Worm (Caenorhabditis elegans) whole organism, L4 larva: ENCODE data around the gene C26B9.7.

Experiments
- D1046.2 ChIP-seq: fragments of 200-800 bp; sonication (Bioruptor generic); IDR thresholded peaks from 2 replicates; pipeline ENCODE4 v1.3.6; 2022; ENCODE audit warnings: missing genetic modification characterization, missing compliant biosample characterization
- F10B5.3 ChIP-seq: sonication (generic microtip); optimal IDR thresholded peaks from 2 replicates; lab custom pipeline; 2016; ENCODE audit warnings: mild to moderate bottlenecking, missing genetic modification characterization, missing compliant biosample characterization
- F37D6.2 ChIP-seq: sonication (generic microtip); optimal IDR thresholded peaks from 2 replicates; lab custom pipeline; 2016; ENCODE audit warnings: mild to moderate bottlenecking, missing genetic modification characterization, missing compliant biosample characterization
- T20F7.1 ChIP-seq: fragments of 200-800 bp; sonication (Bioruptor generic); optimal IDR thresholded peaks from 2 replicates; lab custom pipeline; 2018; ENCODE audit warnings: mild to moderate bottlenecking, missing genetic modification characterization, missing compliant biosample characterization
- ZK546.5 ChIP-seq, 2 experiments: sonication (generic microtip); optimal IDR thresholded peaks; 2 replicates each; lab custom pipeline; 2017; ENCODE audit warnings: missing biosample characterization in 2 of 2, missing genetic modification characterization in 2 of 2
- ceh-32 ChIP-seq: sonication (generic microtip); optimal IDR thresholded peaks from 2 replicates; lab custom pipeline; 2016; ENCODE audit warnings: mild to moderate bottlenecking, missing genetic modification characterization, missing compliant biosample characterization; ENCODE audit not compliant: poor library complexity
- ceh-62 ChIP-seq: sonication (generic microtip); optimal IDR thresholded peaks from 2 replicates; lab custom pipeline; 2017; ENCODE audit warnings: missing biosample characterization, missing genetic modification characterization
- ceh-82 ChIP-seq: sonication (generic microtip); optimal IDR thresholded peaks from 2 replicates; lab custom pipeline; 2017; ENCODE audit warnings: missing biosample characterization, missing genetic modification characterization
- cey-2 ChIP-seq: sonication (generic microtip); optimal IDR thresholded peaks from 3 replicates; lab custom pipeline; 2017; ENCODE audit warnings: missing genetic modification characterization, mild to moderate bottlenecking, missing compliant biosample characterization, antibody characterized with exemption, borderline replicate concordance; ENCODE audit not compliant: insufficient read depth
- daf-12 ChIP-seq: fragments of 150-350 bp; optimal IDR thresholded peaks from 2 replicates; lab custom pipeline; 2014; ENCODE audit warnings: missing biosample characterization, missing genetic modification reagents, missing genetic modification characterization
- daf-16 ChIP-seq, 3 experiments: sonication (generic microtip); optimal IDR thresholded peaks; 2 replicates each; lab custom pipeline; 2016 to 2017; ENCODE audit warnings: missing genetic modification characterization in 3 of 3, missing genetic modification reagents in 3 of 3, mild to moderate bottlenecking in 2 of 3, missing compliant biosample characterization in 2 of 3, missing biosample characterization in 1 of 3, moderate library complexity in 1 of 3
- dmd-6 ChIP-seq: fragments of 200-800 bp; sonication (Bioruptor generic); IDR thresholded peaks from 2 replicates; pipeline ENCODE4 v1.3.6; 2022; ENCODE audit warnings: missing genetic modification reagents, missing genetic modification characterization, missing compliant biosample characterization
- dpl-1 ChIP-seq: fragments of 150-350 bp; optimal IDR thresholded peaks from 2 replicates; lab custom pipeline; 2014; ENCODE audit warnings: missing biosample characterization, missing genetic modification reagents, missing genetic modification characterization
- dve-1 ChIP-seq: sonication (generic microtip); optimal IDR thresholded peaks from 2 replicates; lab custom pipeline; 2017; ENCODE audit warnings: antibody characterized with exemption, mild to moderate bottlenecking, missing genetic modification characterization, missing compliant biosample characterization; ENCODE audit not compliant: insufficient read depth
- egl-43 ChIP-seq: fragments of 200-800 bp; sonication (Bioruptor generic); IDR thresholded peaks from 2 replicates; pipeline ENCODE4 v1.3.6; 2022; ENCODE audit warnings: missing genetic modification reagents, missing genetic modification characterization, missing compliant biosample characterization
- hmg-1.1 ChIP-seq: fragments of 200-800 bp; sonication (Bioruptor generic); IDR thresholded peaks from 2 replicates; pipeline ENCODE4 v1.3.6; 2022; ENCODE audit warnings: missing genetic modification reagents, missing genetic modification characterization, missing compliant biosample characterization
- jun-1 ChIP-seq: fragments of 150-350 bp; optimal IDR thresholded peaks from 2 replicates; lab custom pipeline; 2014; ENCODE audit warnings: missing biosample characterization, missing genetic modification reagents, missing genetic modification characterization
- lim-7 ChIP-seq: fragments of 200-800 bp; sonication (Bioruptor generic); IDR thresholded peaks from 2 replicates; pipeline ENCODE4 v1.3.6; 2022; ENCODE audit warnings: missing genetic modification characterization, missing compliant biosample characterization
- lin-13 ChIP-seq: fragments of 150-350 bp; optimal IDR thresholded peaks from 2 replicates; lab custom pipeline; 2014; ENCODE audit warnings: missing biosample characterization, missing genetic modification reagents, missing genetic modification characterization
- lsy-2 ChIP-seq, 2 experiments: fragments of 150-350 bp in 1 of 2; sonication (generic microtip) in 1 of 2; optimal IDR thresholded peaks; 2 replicates each; lab custom pipeline; 2014 to 2017; ENCODE audit warnings: missing biosample characterization in 2 of 2, missing genetic modification characterization in 2 of 2
- madf-5 ChIP-seq, 2 experiments: fragments of 200-800 bp; sonication (Bioruptor generic); IDR thresholded peaks; 2 replicates each; pipeline ENCODE4 v1.3.6; 2022; ENCODE audit warnings: missing compliant biosample characterization in 2 of 2, missing genetic modification characterization in 2 of 2
- mdt-29 ChIP-seq: fragments of 200-800 bp; sonication (Bioruptor generic); IDR thresholded peaks from 2 replicates; pipeline ENCODE4 v1.3.6; 2022; ENCODE audit warnings: missing genetic modification reagents, missing genetic modification characterization, missing compliant biosample characterization
- mep-1 ChIP-seq: fragments of 150-350 bp; sonication (generic microtip); optimal IDR thresholded peaks from 3 replicates; lab custom pipeline; 2014; ENCODE audit warnings: missing biosample characterization, missing genetic modification characterization
- mxl-2 ChIP-seq: fragments of 200-800 bp; sonication (Bioruptor generic); conservative IDR thresholded peaks from 2 replicates; pipeline ENCODE4 v1.3.6; 2022; ENCODE audit warnings: missing genetic modification reagents, missing genetic modification characterization, missing compliant biosample characterization
- nhr-10 ChIP-seq: fragments of 150-350 bp; optimal IDR thresholded peaks from 2 replicates; lab custom pipeline; 2014; ENCODE audit warnings: missing biosample characterization, missing genetic modification characterization
- nhr-102 ChIP-seq: sonication (generic microtip); optimal IDR thresholded peaks from 2 replicates; lab custom pipeline; 2016; ENCODE audit warnings: mild to moderate bottlenecking, missing genetic modification characterization, moderate library complexity, missing compliant biosample characterization
- nhr-237 ChIP-seq: sonication (generic microtip); optimal IDR thresholded peaks from 2 replicates; lab custom pipeline; 2017; ENCODE audit warnings: missing biosample characterization, missing genetic modification characterization
- nhr-28 ChIP-seq: fragments of 150-350 bp; optimal IDR thresholded peaks from 2 replicates; lab custom pipeline; 2014; ENCODE audit warnings: missing biosample characterization, missing genetic modification characterization
- nhr-41 ChIP-seq: fragments of 200-800 bp; sonication (Bioruptor generic); IDR thresholded peaks from 2 replicates; pipeline ENCODE4 v1.3.6; 2022; ENCODE audit warnings: missing genetic modification reagents, missing genetic modification characterization, missing compliant biosample characterization
- nhr-42 ChIP-seq: fragments of 200-800 bp; sonication (Bioruptor generic); IDR thresholded peaks from 2 replicates; pipeline ENCODE4 v1.3.6; 2022; ENCODE audit warnings: missing genetic modification characterization, missing compliant biosample characterization
- nhr-6 ChIP-seq: fragments of 150-350 bp; optimal IDR thresholded peaks from 2 replicates; lab custom pipeline; 2014; ENCODE audit warnings: missing biosample characterization, missing genetic modification characterization
- nhr-77 ChIP-seq: fragments of 150-350 bp; optimal IDR thresholded peaks from 2 replicates; lab custom pipeline; 2014; ENCODE audit warnings: missing biosample characterization, missing genetic modification characterization
- pha-4 ChIP-seq, 2 experiments: fragments of 150-350 bp in 1 of 2; fragments of 200-800 bp in 1 of 2; sonication (Bioruptor generic) in 1 of 2; IDR thresholded peaks in 1 of 2; optimal IDR thresholded peaks in 1 of 2; 2 replicates each; pipeline versions ENCODE4 v1.3.6 to Lab custom; 2014 to 2022; ENCODE audit warnings: missing genetic modification characterization in 2 of 2, missing genetic modification reagents in 2 of 2, missing biosample characterization in 1 of 2, missing compliant biosample characterization in 1 of 2
- php-3 ChIP-seq: fragments of 200-800 bp; sonication (Bioruptor generic); IDR thresholded peaks from 2 replicates; pipeline ENCODE4 v1.3.6; 2022; ENCODE audit warnings: missing genetic modification reagents, missing genetic modification characterization, missing compliant biosample characterization
- pqm-1 ChIP-seq: sonication (generic microtip); optimal IDR thresholded peaks from 2 replicates; lab custom pipeline; 2017; ENCODE audit warnings: missing biosample characterization, missing genetic modification characterization
- saeg-2 ChIP-seq: fragments of 200-800 bp; sonication (Bioruptor generic); IDR thresholded peaks from 2 replicates; pipeline ENCODE4 v1.3.6; 2022; ENCODE audit warnings: missing genetic modification reagents, missing genetic modification characterization, missing compliant biosample characterization
- set-16 ChIP-seq: fragments of 200-800 bp; sonication (Bioruptor generic); IDR thresholded peaks from 2 replicates; pipeline ENCODE4 v1.3.6; 2022; ENCODE audit warnings: missing genetic modification reagents, missing genetic modification characterization, missing compliant biosample characterization
- snpc-4 ChIP-seq: fragments of 150-350 bp; optimal IDR thresholded peaks from 2 replicates; lab custom pipeline; 2014; ENCODE audit warnings: missing biosample characterization, missing genetic modification characterization
- tag-97 ChIP-seq: fragments of 200-800 bp; sonication (Bioruptor generic); IDR thresholded peaks from 2 replicates; pipeline ENCODE4 v1.3.6; 2022; ENCODE audit warnings: missing genetic modification characterization, missing compliant biosample characterization
- tra-1 ChIP-seq: fragments of 200-800 bp; sonication (Bioruptor generic); IDR thresholded peaks from 2 replicates; pipeline ENCODE4 v1.3.6; 2022; ENCODE audit warnings: missing genetic modification reagents, missing genetic modification characterization, missing compliant biosample characterization
- unc-130 ChIP-seq: sonication (generic microtip); optimal IDR thresholded peaks from 2 replicates; lab custom pipeline; 2016; ENCODE audit warnings: missing genetic modification reagents, missing genetic modification characterization, missing compliant biosample characterization
- vab-7 ChIP-seq: fragments of 200-800 bp; sonication (Bioruptor generic); IDR thresholded peaks from 2 replicates; pipeline ENCODE4 v1.3.6; 2022; ENCODE audit warnings: missing genetic modification reagents, missing genetic modification characterization, missing compliant biosample characterization
- zfp-3 ChIP-seq: fragments of 200-800 bp; sonication (Bioruptor generic); conservative IDR thresholded peaks from 2 replicates; pipeline ENCODE4 v1.3.6; 2022; ENCODE audit warnings: missing genetic modification reagents, missing genetic modification characterization, missing compliant biosample characterization

Gene C26B9.7

DNA sequence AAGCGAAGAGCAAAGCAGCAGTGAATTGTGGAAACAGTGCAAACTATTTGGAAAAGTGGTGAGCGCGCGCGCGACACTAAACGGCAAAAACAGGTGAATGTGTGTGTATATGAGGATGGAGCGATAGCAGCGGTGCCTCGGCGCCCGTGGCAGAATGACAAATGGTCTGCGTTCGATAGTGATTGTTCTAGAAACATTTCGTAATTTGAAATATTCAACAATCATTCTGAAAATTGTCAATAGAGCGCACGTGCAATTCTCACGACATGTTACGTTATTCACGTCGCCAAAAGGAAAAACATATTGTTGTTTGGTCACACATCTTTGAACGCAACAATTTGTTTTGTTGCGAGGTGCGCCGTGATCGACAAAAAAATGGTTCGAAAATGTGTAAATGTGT is 13.1 kb downstream of the C26B9.7 start (continued):
- TF ChIP-seq lsy-2 (tag; optimal IDR thresholded peaks at IDR 0.05; lab: Kevin White, UChicago) = peak in 1 of 2 experiments; percentile 17
- TF ChIP-seq tra-1 (GFP tag; lab: Robert Waterston, UW) = no peak
- no peak for TF ChIP-seq nhr-102 (tag; lab: Kevin White, UChicago)
- no peak for TF ChIP-seq daf-16 (GFP tag; optimal IDR thresholded peaks at IDR 0.05; lab: Kevin White, UChicago)
- peak; percentile 97 for TF ChIP-seq daf-16 (tag; optimal IDR thresholded peaks at IDR 0.05; lab: Kevin White, UChicago)
- TF ChIP-seq F10B5.3 (tag; lab: Kevin White, UChicago) = no peak

DNA sequence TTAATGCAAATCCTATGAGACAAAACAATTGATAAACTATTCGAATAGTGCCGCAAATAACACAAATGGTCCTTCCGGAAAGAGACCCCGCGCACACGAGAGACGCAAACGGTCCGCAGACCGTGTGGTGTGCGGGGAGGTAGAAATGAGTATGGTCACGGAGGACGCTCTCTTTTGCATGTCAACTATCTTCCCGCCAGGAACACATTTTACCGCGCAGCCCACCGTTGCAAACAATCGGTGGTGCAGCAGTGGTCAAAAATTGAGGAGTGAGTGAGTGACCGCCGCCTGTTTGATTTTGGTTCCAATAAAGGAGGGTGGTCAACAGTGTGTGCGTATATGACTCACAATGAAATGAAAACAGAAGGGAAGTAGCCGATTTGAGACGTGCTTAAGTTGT is 18.6 kb downstream of the C26B9.7 start:
- TF ChIP-seq dve-1 (tag; lab: Kevin White, UChicago) (no peak), egl-43 (0 out of 2 replicates have a peak, but pooled peaks have one; percentile 33)

DNA sequence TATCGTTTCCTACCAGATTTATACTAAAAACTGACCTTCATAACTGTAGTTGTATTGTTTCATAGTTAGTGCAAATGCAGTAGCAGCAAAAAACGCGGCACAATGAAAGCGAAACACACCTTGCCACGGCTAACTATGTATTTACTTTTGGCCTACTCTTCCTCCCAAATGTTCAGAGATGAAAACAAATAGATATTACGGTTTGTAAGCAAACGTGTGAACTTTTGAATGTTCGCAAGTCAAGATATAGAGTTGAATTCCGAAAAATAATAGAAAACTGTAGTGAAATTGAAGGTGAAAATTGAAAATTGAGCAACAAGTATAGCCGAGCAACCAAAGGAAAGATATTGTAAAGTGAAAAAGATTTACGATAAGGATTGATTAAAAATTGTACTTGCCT is 22.1 kb downstream of the C26B9.7 start, which contains the start of gene chtl-1:
Gene chtl-1 (minus strand): TSS at position 101 of the 400 bp plus-strand sequence.
- TF ChIP-seq F10B5.3 (tag; lab: Kevin White, UChicago) (no peak), lin-13 (GFP tag; lab: Kevin White, UChicago) (no peak), nhr-10 (tag; lab: Kevin White, UChicago) (no peak), ZK546.5 (tag; optimal IDR thresholded peaks at IDR 0.05; lab: Kevin White, UChicago) (no peak)

DNA sequence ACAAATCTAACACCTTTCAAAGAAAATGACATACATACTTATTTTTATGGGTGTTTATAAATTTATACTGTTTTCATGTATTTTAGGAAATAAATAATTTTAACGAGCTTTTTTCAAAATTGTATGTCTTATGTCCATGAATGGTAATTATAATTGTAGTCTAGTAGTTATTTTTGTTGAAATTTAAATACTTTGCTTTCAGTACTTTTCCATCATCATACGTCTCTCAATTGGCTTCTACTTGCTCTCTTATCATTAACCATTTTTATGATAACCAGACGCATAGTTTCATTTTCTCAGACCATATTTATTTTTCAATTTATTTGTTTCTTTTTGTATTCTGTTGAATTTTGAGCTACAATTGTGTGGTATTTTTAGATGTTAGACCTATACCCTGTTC is 23.3 kb downstream of the C26B9.7 start, which contains the start of gene F35C8.5:
Gene F35C8.5 (plus strand): TSS at position 377 of the 400 bp plus-strand sequence.
- TF ChIP-seq dve-1 (tag; lab: Kevin White, UChicago) = peak; percentile 35
- no peak for TF ChIP-seq nhr-42 (GFP tag; lab: Robert Waterston, UW)
- no peak for TF ChIP-seq nhr-6 (tag; lab: Kevin White, UChicago)
- TF ChIP-seq jun-1 = no peak
- TF ChIP-seq lsy-2 (tag; optimal IDR thresholded peaks at IDR 0.05; lab: Kevin White, UChicago) = no peak
- TF ChIP-seq hmg-1.1 (GFP tag; lab: Robert Waterston, UW) = no peak
- no peak for TF ChIP-seq lim-7 (GFP tag; lab: Robert Waterston, UW)
- TF ChIP-seq nhr-77 (tag; lab: Kevin White, UChicago) = peak; percentile 34
- no peak for TF ChIP-seq T20F7.1 (GFP tag; lab: Kevin White, UChicago)
- TF ChIP-seq ceh-32 = no peak
- no peak for TF ChIP-seq madf-5 (GFP tag; IDR thresholded peaks at IDR 0.05; lab: Robert Waterston, UW)
- no peak for TF ChIP-seq nhr-10 (tag; lab: Kevin White, UChicago)
- no peak for TF ChIP-seq F37D6.2 (tag; lab: Kevin White, UChicago)
- 0 out of 2 replicates have a peak, but pooled peaks have one; percentile 6 for TF ChIP-seq dmd-6
- no peak for TF ChIP-seq snpc-4 (tag; lab: Kevin White, UChicago)
- no peak for TF ChIP-seq cey-2
- TF ChIP-seq mep-1 (tag; lab: Kevin White, UChicago) = no peak
- no peak for TF ChIP-seq pha-4 (GFP tag; IDR thresholded peaks at IDR 0.05; lab: Robert Waterston, UW)
- TF ChIP-seq pha-4 (tag; optimal IDR thresholded peaks at IDR 0.05; lab: Kevin White, UChicago) = no peak
- TF ChIP-seq php-3 = 0 out of 2 replicates have a peak, but pooled peaks have one; percentile 44
- TF ChIP-seq mdt-29 = no peak
- TF ChIP-seq pqm-1 (tag; lab: Kevin White, UChicago) = peak; percentile 53
- no peak for TF ChIP-seq nhr-41
- TF ChIP-seq nhr-28 (tag; lab: Kevin White, UChicago) = peak; percentile 52
- TF ChIP-seq daf-16 (GFP tag; optimal IDR thresholded peaks at IDR 0.05; lab: Kevin White, UChicago) = no peak
- peak; percentile 76 for TF ChIP-seq daf-16 (tag; optimal IDR thresholded peaks at IDR 0.05; lab: Kevin White, UChicago)
- no peak for TF ChIP-seq unc-130 (GFP tag; lab: Kevin White, UChicago)
- no peak for TF ChIP-seq saeg-2 (GFP tag; lab: Robert Waterston, UW)
- TF ChIP-seq mxl-2 (GFP tag; lab: Robert Waterston, UW) = no peak
- TF ChIP-seq vab-7 = no peak
- no peak for TF ChIP-seq nhr-237 (tag; lab: Kevin White, UChicago)
- no peak for TF ChIP-seq tag-97 (GFP tag; lab: Robert Waterston, UW)
- no peak for TF ChIP-seq zfp-3 (GFP tag; lab: Robert Waterston, UW)
- TF ChIP-seq D1046.2 (GFP tag; lab: Robert Waterston, UW) = no peak
- no peak for TF ChIP-seq daf-12
- no peak for TF ChIP-seq set-16
- no peak for TF ChIP-seq ceh-62 (tag; lab: Kevin White, UChicago)
- no peak for TF ChIP-seq dpl-1 (GFP tag; lab: Kevin White, UChicago)
- TF ChIP-seq ceh-82 = no peak
